In the genomic region with DNA sequence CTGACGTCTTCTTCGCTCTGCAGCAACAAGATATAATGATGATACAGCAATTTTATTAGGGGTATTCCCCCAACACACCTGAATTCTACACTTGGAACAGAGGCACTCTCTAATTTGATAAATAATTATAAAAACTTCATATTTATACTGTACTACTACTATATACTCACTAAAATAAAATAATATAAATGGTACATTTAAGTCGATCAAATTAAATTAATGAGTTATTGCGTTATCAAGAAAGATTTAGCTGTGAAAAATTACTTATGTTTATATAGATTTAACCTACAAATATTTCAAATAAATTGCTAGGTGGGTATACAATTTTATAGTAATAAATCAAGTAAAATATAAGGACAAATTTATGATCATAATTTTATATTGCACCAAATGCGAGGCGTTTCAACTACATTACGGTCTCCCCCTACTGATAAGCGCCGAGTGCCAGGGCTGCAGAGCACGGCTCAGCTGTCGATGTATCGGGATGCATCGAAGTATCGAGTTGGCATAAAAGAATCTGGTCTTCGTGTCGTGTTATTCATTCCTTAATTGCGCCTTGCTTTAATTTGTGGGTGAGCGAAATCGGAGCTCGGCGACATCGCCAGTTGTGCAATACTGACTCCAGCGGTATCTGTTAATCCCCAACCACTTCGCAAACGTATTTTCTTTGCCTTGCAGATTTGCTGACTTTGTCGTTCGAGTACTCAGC, we compare ENCODE assay signal across 5 fruit fly cellular contexts.
TF ChIP-seq lines count a peak whose summit lies in the region.

Gene vsg (plus strand): TSS at position 497 of the 709 bp plus-strand sequence.

- peak; percentile 0 for TF ChIP-seq CTCF in whole organism, embryonic (GFP tag; optimal IDR thresholded peaks at IDR 0.05; lab: Kevin White, UChicago)

TF ChIP-seq in whole organism, adult, 20 proteins besides CTCF, POLR2A, EP300 and RAD21 (continues in another document):
- TF ChIP-seq Crg-1 (GFP tag; optimal IDR thresholded peaks at IDR 0.05; lab: Kevin White, UChicago): peak; percentile 34
- TF ChIP-seq toe (GFP tag; optimal IDR thresholded peaks at IDR 0.05; lab: Kevin White, UChicago): peak; percentile 83
- TF ChIP-seq tj (GFP tag; optimal IDR thresholded peaks at IDR 0.05; lab: Kevin White, UChicago): peak; percentile 94
- peak; percentile 76 for TF ChIP-seq CG12768 (GFP tag; optimal IDR thresholded peaks at IDR 0.05; lab: Kevin White, UChicago)
- TF ChIP-seq Hr96 (GFP tag; optimal IDR thresholded peaks at IDR 0.05; lab: Kevin White, UChicago): peak; percentile 39
- TF ChIP-seq pad (GFP tag; optimal IDR thresholded peaks at IDR 0.05; lab: Kevin White, UChicago): peak; percentile 67
- TF ChIP-seq Clk (GFP tag; optimal IDR thresholded peaks at IDR 0.05; lab: Kevin White, UChicago): peak; percentile 63
- TF ChIP-seq Mnt (GFP tag; optimal IDR thresholded peaks at IDR 0.05; lab: Kevin White, UChicago): no peak
- TF ChIP-seq cic (GFP tag; optimal IDR thresholded peaks at IDR 0.05; lab: Kevin White, UChicago): no peak
- peak; percentile 53 for TF ChIP-seq bab1 (GFP tag; optimal IDR thresholded peaks at IDR 0.05; lab: Kevin White, UChicago)
- TF ChIP-seq CG7101 (tag; optimal IDR thresholded peaks at IDR 0.05; lab: Kevin White, UChicago): peak; percentile 81
- no peak for TF ChIP-seq CG5204 (GFP tag; optimal IDR thresholded peaks at IDR 0.05; lab: Kevin White, UChicago)
- TF ChIP-seq CG33017 (tag; optimal IDR thresholded peaks at IDR 0.05; lab: Kevin White, UChicago): peak; percentile 71
- peak; percentile 91 for TF ChIP-seq CG11617 (GFP tag; optimal IDR thresholded peaks at IDR 0.05; lab: Kevin White, UChicago)
- TF ChIP-seq CG1620 (GFP tag; optimal IDR thresholded peaks at IDR 0.05; lab: Kevin White, UChicago): peak; percentile 73
- TF ChIP-seq cnc (optimal IDR thresholded peaks at IDR 0.05; lab: Kevin White, UChicago): no peak

TF ChIP-seq in whole organism, embryonic, 481 proteins besides CTCF, POLR2A, EP300 and RAD21 (continues in another document):
- TF ChIP-seq jigr1 (GFP tag; IDR thresholded peaks at IDR 0.05; lab: Robert Waterston, UW) (peak; percentile 56; the same call in 1 of the 3 replicates), CG17361 (GFP tag; IDR thresholded peaks at IDR 0.05; lab: Robert Waterston, UW) (peak; percentile 97), Gug (GFP tag; IDR thresholded peaks at IDR 0.05; lab: Robert Waterston, UW) (peak; percentile 81; the same call in 3 of the 4 replicates), CG2678 (tag; optimal IDR thresholded peaks at IDR 0.05; lab: Kevin White, UChicago) (peak; percentile 90), CG30020 (tag; optimal IDR thresholded peaks at IDR 0.05; lab: Kevin White, UChicago) (peak; percentile 92), D (optimal IDR thresholded peaks at IDR 0.05; lab: Kevin White, UChicago) (no peak), D (GFP tag; optimal IDR thresholded peaks at IDR 0.05; lab: Kevin White, UChicago) (peak; percentile 66), amos (GFP tag; IDR thresholded peaks at IDR 0.05; lab: Robert Waterston, UW; ENCODE audit: partially characterized antibody) (peak; percentile 97), HLHmδ (GFP tag; optimal IDR thresholded peaks at IDR 0.05; lab: Kevin White, UChicago) (peak; percentile 10), CG11085 (GFP tag; IDR thresholded peaks at IDR 0.05; lab: Robert Waterston, UW) (no peak; the same call in 1 of the 2 replicates), CG1832 (GFP tag; optimal IDR thresholded peaks at IDR 0.05; lab: Kevin White, UChicago) (no peak), CG10267 (tag; optimal IDR thresholded peaks at IDR 0.05; lab: Kevin White, UChicago) (peak; percentile 84), Myb (GFP tag; optimal IDR thresholded peaks at IDR 0.05; lab: Kevin White, UChicago) (peak; percentile 33), tup (GFP tag; optimal IDR thresholded peaks at IDR 0.05; lab: Kevin White, UChicago) (no peak), CG15269 (tag; optimal IDR thresholded peaks at IDR 0.05; lab: Kevin White, UChicago) (peak; percentile 86), CG13424 (tag; optimal IDR thresholded peaks at IDR 0.05; lab: Kevin White, UChicago) (peak; percentile 92)

TF ChIP-seq in whole organism, prepupa, 60 proteins besides CTCF, POLR2A, EP300 and RAD21 (continues in another document):
- TF ChIP-seq CG32006 (GFP tag; optimal IDR thresholded peaks at IDR 0.05; lab: Kevin White, UChicago) (peak; percentile 83), Smox (GFP tag; optimal IDR thresholded peaks at IDR 0.05; lab: Kevin White, UChicago) (peak; percentile 67), CG8119 (GFP tag; IDR thresholded peaks at IDR 0.05; lab: Robert Waterston, UW) (peak; percentile 82), esn (GFP tag; optimal IDR thresholded peaks at IDR 0.05; lab: Kevin White, UChicago) (peak; percentile 69), CG16779 (tag; optimal IDR thresholded peaks at IDR 0.05; lab: Kevin White, UChicago) (peak; percentile 27), ss (GFP tag; optimal IDR thresholded peaks at IDR 0.05; lab: Kevin White, UChicago) (peak in 1 of 2 experiments; percentile 60), dsx (GFP tag; optimal IDR thresholded peaks at IDR 0.05; lab: Kevin White, UChicago; ENCODE audit: poor library complexity, severe bottlenecking) (peak; percentile 62), CG6276 (GFP tag; optimal IDR thresholded peaks at IDR 0.05; lab: Kevin White, UChicago) (no peak), Gug (GFP tag; IDR thresholded peaks at IDR 0.05; lab: Robert Waterston, UW) (peak; percentile 67), pdm3 (GFP tag; optimal IDR thresholded peaks at IDR 0.05; lab: Kevin White, UChicago) (no peak), CG6792 (GFP tag; optimal IDR thresholded peaks at IDR 0.05; lab: Kevin White, UChicago) (peak; percentile 59), CG8319 (GFP tag; optimal IDR thresholded peaks at IDR 0.05; lab: Kevin White, UChicago) (peak; percentile 56), CG11902 (GFP tag; optimal IDR thresholded peaks at IDR 0.05; lab: Kevin White, UChicago) (peak; percentile 54), CG6163 (GFP tag; IDR thresholded peaks at IDR 0.05; lab: Robert Waterston, UW) (no peak; the same call in 2 of the 3 replicates), dac (GFP tag; optimal IDR thresholded peaks at IDR 0.05; lab: Kevin White, UChicago) (no peak), Eip93F (GFP tag; optimal IDR thresholded peaks at IDR 0.05; lab: Kevin White, UChicago) (peak; percentile 47), Sox14 (GFP tag; optimal IDR thresholded peaks at IDR 0.05; lab: Kevin White, UChicago) (peak; percentile 14)

TF ChIP-seq in whole organism, pupa, 21 proteins besides CTCF, POLR2A, EP300 and RAD21 (continues in another document):
- TF ChIP-seq CG15710 (tag; optimal IDR thresholded peaks at IDR 0.05; lab: Kevin White, UChicago) (peak; percentile 83), CG10348 (GFP tag; IDR thresholded peaks at IDR 0.05; lab: Robert Waterston, UW) (peak; percentile 21; the same call in 1 of the 2 replicates), EcR (GFP tag; optimal IDR thresholded peaks at IDR 0.05; lab: Kevin White, UChicago) (no peak), Pif1A (GFP tag; optimal IDR thresholded peaks at IDR 0.05; lab: Kevin White, UChicago) (no peak), CG13204 (GFP tag; optimal IDR thresholded peaks at IDR 0.05; lab: Kevin White, UChicago) (no peak), CG8301 (tag; optimal IDR thresholded peaks at IDR 0.05; lab: Kevin White, UChicago) (peak; percentile 63), CG4496 (GFP tag; IDR thresholded peaks at IDR 0.05; lab: Robert Waterston, UW) (peak; percentile 43; the same call in 1 of the 3 replicates), fd96Ca (GFP tag; IDR thresholded peaks at IDR 0.05; lab: Robert Waterston, UW) (peak; percentile 32; the same call in 1 of the 3 replicates), CG32121 (GFP tag; IDR thresholded peaks at IDR 0.05; lab: Robert Waterston, UW) (peak; percentile 54; the same call in 1 of the 2 replicates), Pif1B (GFP tag; optimal IDR thresholded peaks at IDR 0.05; lab: Kevin White, UChicago) (no peak), CG8159 (tag; optimal IDR thresholded peaks at IDR 0.05; lab: Kevin White, UChicago) (peak; percentile 84), rn (GFP tag; IDR thresholded peaks at IDR 0.05; lab: Robert Waterston, UW) (no peak), Ets98B (GFP tag; IDR thresholded peaks at IDR 0.05; lab: Robert Waterston, UW) (peak; percentile 2; the same call in 1 of the 2 replicates), CG14655 (GFP tag; optimal IDR thresholded peaks at IDR 0.05; lab: Kevin White, UChicago) (no peak), Snoo (tag; optimal IDR thresholded peaks at IDR 0.05; lab: Kevin White, UChicago) (peak; percentile 67), CG9948 (tag; optimal IDR thresholded peaks at IDR 0.05; lab: Kevin White, UChicago) (peak; percentile 78), CG34367 (tag; optimal IDR thresholded peaks at IDR 0.05; lab: Kevin White, UChicago) (peak; percentile 60), D1 (tag; optimal IDR thresholded peaks at IDR 0.05; lab: Kevin White, UChicago) (no peak)

TF ChIP-seq in whole organism, wandering third instar larva, 38 proteins besides CTCF, POLR2A, EP300 and RAD21 (continues in another document):
- TF ChIP-seq fru (GFP tag; optimal IDR thresholded peaks at IDR 0.05; lab: Kevin White, UChicago) (peak; percentile 44), Vsx2 (GFP tag; optimal IDR thresholded peaks at IDR 0.05; lab: Kevin White, UChicago; ENCODE audit: partially characterized antibody) (no peak), dmrt93B (GFP tag; optimal IDR thresholded peaks at IDR 0.05; lab: Kevin White, UChicago) (peak; percentile 70), Sp1 (GFP tag; optimal IDR thresholded peaks at IDR 0.05; lab: Kevin White, UChicago) (peak; percentile 82), Dif (GFP tag; optimal IDR thresholded peaks at IDR 0.05; lab: Kevin White, UChicago; ENCODE audit: partially characterized antibody) (no peak), lola (GFP tag; optimal IDR thresholded peaks at IDR 0.05; lab: Kevin White, UChicago) (no peak), sv (GFP tag; optimal IDR thresholded peaks at IDR 0.05; lab: Kevin White, UChicago) (peak; percentile 75), usp (GFP tag; optimal IDR thresholded peaks at IDR 0.05; lab: Kevin White, UChicago) (no peak), N (GFP tag; optimal IDR thresholded peaks at IDR 0.05; lab: Kevin White, UChicago) (peak; percentile 9), Jra (GFP tag; optimal IDR thresholded peaks at IDR 0.05; lab: Kevin White, UChicago) (no peak), Abd-B (GFP tag; optimal IDR thresholded peaks at IDR 0.05; lab: Kevin White, UChicago) (no peak), br (GFP tag; optimal IDR thresholded peaks at IDR 0.05; lab: Kevin White, UChicago) (no peak), Mio (GFP tag; optimal IDR thresholded peaks at IDR 0.05; lab: Kevin White, UChicago) (no peak), CG9705 (GFP tag; optimal IDR thresholded peaks at IDR 0.05; lab: Kevin White, UChicago) (peak; percentile 51), Myc (optimal IDR thresholded peaks at IDR 0.05; lab: Kevin White, UChicago) (peak; percentile 4), CrebA (GFP tag; optimal IDR thresholded peaks at IDR 0.05; lab: Kevin White, UChicago; ENCODE audit: borderline replicate concordance) (no peak), dl (GFP tag; optimal IDR thresholded peaks at IDR 0.05; lab: Kevin White, UChicago; ENCODE audit: insufficient read depth in 1 of 2, partially characterized antibody in 2 of 2) (no peak), Rel (GFP tag; optimal IDR thresholded peaks at IDR 0.05; lab: Kevin White, UChicago) (no peak), Rel (tag; optimal IDR thresholded peaks at IDR 0.05; lab: Kevin White, UChicago) (no peak), h (GFP tag; optimal IDR thresholded peaks at IDR 0.05; lab: Kevin White, UChicago) (peak; percentile 38)
